Worm (Caenorhabditis elegans) whole organism, young adult: Measurements from ENCODE around the gene clec-45.

Experiments used
- F22D6.2 ChIP-seq: sonication (generic microtip); optimal IDR thresholded peaks from 2 replicates; lab custom pipeline; 2016; ENCODE audit warnings: mild to moderate bottlenecking, missing genetic modification characterization, missing compliant biosample characterization
- F37B4.10 ChIP-seq: fragments of 200-800 bp; sonication (Bioruptor generic); IDR thresholded peaks from 2 replicates; pipeline ENCODE4 v1.3.6; 2022; ENCODE audit warnings: missing genetic modification characterization, missing compliant biosample characterization
- F49E8.2 ChIP-seq: sonication (generic microtip); optimal IDR thresholded peaks from 3 replicates; lab custom pipeline; 2017; ENCODE audit warnings: missing genetic modification characterization, mild to moderate bottlenecking, missing compliant biosample characterization, antibody characterized with exemption, moderate library complexity; ENCODE audit not compliant: insufficient read depth
- ama-1 ChIP-seq, 3 experiments: fragments of 150-350 bp in 1 of 3; sonication (generic microtip) in 2 of 3; optimal IDR thresholded peaks; 2 replicates each; lab custom pipeline; 2014 to 2018; ENCODE audit warnings: missing biosample characterization in 2 of 3, missing genetic modification characterization in 2 of 3, missing genetic modification reagents in 2 of 3
- dpl-1 ChIP-seq: fragments of 150-350 bp; optimal IDR thresholded peaks from 2 replicates; lab custom pipeline; 2014; ENCODE audit warnings: missing biosample characterization, missing genetic modification reagents, missing genetic modification characterization
- hlh-26 ChIP-seq: fragments of 200-800 bp; sonication (Bioruptor generic); conservative IDR thresholded peaks from 2 replicates; pipeline ENCODE4 v1.3.6; 2022; ENCODE audit warnings: missing genetic modification reagents, missing genetic modification characterization, missing compliant biosample characterization
- snpc-4 ChIP-seq, 5 experiments: fragments of 150-350 bp in 1 of 5; sonication (generic microtip) in 4 of 5; optimal IDR thresholded peaks; 2 replicates each; lab custom pipeline; 2014 to 2018; ENCODE audit warnings: missing genetic modification characterization in 5 of 5, missing biosample characterization in 3 of 5, antibody characterized with exemption in 2 of 5, mild to moderate bottlenecking in 2 of 5, missing compliant biosample characterization in 2 of 5, missing genotype in 2 of 5, moderate library complexity in 2 of 5, missing genetic modification reagents in 1 of 5
- tbp1 ChIP-seq: fragments of 200-800 bp; sonication (Bioruptor generic); optimal IDR thresholded peaks from 2 replicates; lab custom pipeline; 2018; ENCODE audit warnings: mild to moderate bottlenecking, missing genetic modification characterization, missing compliant biosample characterization
- unc-130 ChIP-seq: sonication (generic microtip); optimal IDR thresholded peaks from 2 replicates; lab custom pipeline; 2016; ENCODE audit warnings: missing genetic modification reagents, missing genetic modification characterization, missing compliant biosample characterization

DNA sequence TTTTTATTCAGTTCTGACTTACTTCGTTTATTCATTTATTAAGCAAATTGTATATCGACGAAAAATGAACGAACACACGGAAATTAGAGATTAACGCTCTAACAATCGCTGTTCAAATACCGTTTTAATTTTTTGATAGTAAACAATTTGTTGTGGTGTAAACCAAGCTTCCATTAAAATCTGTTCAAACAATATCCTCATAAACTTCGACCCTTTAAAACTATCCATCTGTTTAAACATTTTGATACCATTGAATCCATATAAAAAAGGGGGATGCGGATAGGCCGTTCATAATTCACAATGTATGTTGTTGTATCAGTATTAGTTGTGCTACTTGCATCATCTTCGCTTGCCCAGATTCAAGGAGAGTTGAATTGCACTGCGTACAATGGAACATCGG lies 11.4 kb upstream of the clec-45 start, which contains the start of gene F07C4.6:
- TF ChIP-seq snpc-4 (GFP tag; optimal IDR thresholded peaks at IDR 0.05; lab: Kevin White, UChicago) (no peak), snpc-4 (tag; optimal IDR thresholded peaks at IDR 0.05; lab: Kevin White, UChicago) (no peak), dpl-1 (GFP tag; lab: Kevin White, UChicago) (no peak), F49E8.2 (tag; lab: Kevin White, UChicago) (no peak), hlh-26 (GFP tag; lab: Robert Waterston, UW) (no peak), tbp1 (GFP tag; lab: Kevin White, UChicago) (no peak), F22D6.2 (tag; lab: Kevin White, UChicago) (no peak), unc-130 (GFP tag; lab: Kevin White, UChicago) (no peak), ama-1 (optimal IDR thresholded peaks at IDR 0.05; lab: Kevin White, UChicago) (no peak), ama-1 (GFP tag; optimal IDR thresholded peaks at IDR 0.05; lab: Kevin White, UChicago) (no peak), F37B4.10 (GFP tag; lab: Robert Waterston, UW) (no peak)
